Fruit fly (Drosophila melanogaster): Measurements from ENCODE around the gene pHCl-2.

DNA sequence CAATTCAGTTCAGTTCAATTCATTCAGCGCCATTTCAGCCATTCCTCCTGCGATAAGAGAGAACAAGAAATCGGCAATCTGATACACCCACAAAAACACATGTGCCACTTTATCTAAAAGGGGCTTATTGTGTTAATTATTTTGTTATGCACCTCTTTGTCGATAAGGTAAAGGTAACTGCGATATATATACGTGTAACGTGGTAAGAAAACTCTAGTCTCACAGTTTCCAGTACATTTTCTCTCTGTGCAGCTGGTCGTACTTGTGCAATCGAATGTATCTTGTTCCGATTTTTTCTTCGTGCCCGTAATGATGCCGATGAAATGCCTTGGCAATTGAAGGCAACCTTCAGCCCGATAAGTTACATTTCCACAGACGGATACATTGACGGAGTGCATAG, 17.7 kb downstream of the pHCl-2 start:
- no peak for TF ChIP-seq CG9139 (GFP tag; optimal IDR thresholded peaks at IDR 0.05)
- TF ChIP-seq Gug (GFP tag; IDR thresholded peaks at IDR 0.05) = peak; percentile 32; the same call in 1 of the 2 replicates
- TF ChIP-seq acj6 (GFP tag; optimal IDR thresholded peaks at IDR 0.05) = peak; percentile 38
- peak; percentile 28; the same call in 1 of the 2 replicates for TF ChIP-seq CG15336 (GFP tag; IDR thresholded peaks at IDR 0.05)
- TF ChIP-seq Eip78C (GFP tag) = peak; percentile 83
- TF ChIP-seq Ets96B (tag; optimal IDR thresholded peaks at IDR 0.05) = peak; percentile 33
